Fruit fly (Drosophila melanogaster) Kc167 (cell line): Measurements from ENCODE around the gene CG13043.

ENCODE experiments used
- Myc ChIP-seq: fragments of >200 bp; optimal IDR thresholded peaks from 2 replicates; lab custom pipeline; 2017; ENCODE audit warnings: missing external identifiers
- h ChIP-seq: fragments of >200 bp; optimal IDR thresholded peaks from 3 replicates; lab custom pipeline; 2018; ENCODE audit warnings: missing external identifiers
- psq ChIP-seq: fragments of >200 bp; optimal IDR thresholded peaks from 2 replicates; lab custom pipeline; 2017; ENCODE audit warnings: missing external identifiers
- ttk ChIP-seq: sonication (Bioruptor generic); optimal IDR thresholded peaks from 2 replicates; lab custom pipeline; 2017; ENCODE audit warnings: missing external identifiers

dm6 chr3L:16277135-16277534, 28.5 kb downstream of the CG13043 start, which contains the start of gene CG13065:
- TF ChIP-seq Myc (lab: Kevin White, UChicago) (no peak), h (no peak), psq (lab: Kevin White, UChicago) (no peak), ttk (lab: Kevin White, UChicago) (no peak)
